Worm (Caenorhabditis elegans) whole organism, mixed stage, embryonic: ENCODE data around the gene T10D4.14.

Source experiments
- M03D4.4 ChIP-seq: sonication (generic microtip); optimal IDR thresholded peaks from 2 replicates; lab custom pipeline; 2017; ENCODE audit warnings: mild to moderate bottlenecking, missing genetic modification characterization, missing compliant biosample characterization
- blmp-1 ChIP-seq: fragments of 150-350 bp; optimal IDR thresholded peaks from 2 replicates; lab custom pipeline; 2014; ENCODE audit warnings: missing biosample characterization, missing genetic modification characterization
- cnd-1 ChIP-seq: fragments of 200-800 bp; sonication (Bioruptor generic); optimal IDR thresholded peaks from 2 replicates; lab custom pipeline; 2018; ENCODE audit warnings: mild to moderate bottlenecking, missing genetic modification characterization, missing compliant biosample characterization
- elt-3 ChIP-seq: fragments of 150-350 bp; optimal IDR thresholded peaks from 2 replicates; lab custom pipeline; 2014; ENCODE audit warnings: missing biosample characterization, missing genetic modification characterization
- lin-13 ChIP-seq: fragments of 150-350 bp; optimal IDR thresholded peaks from 2 replicates; lab custom pipeline; 2014; ENCODE audit warnings: missing biosample characterization, missing genetic modification characterization
- nhr-12 ChIP-seq: fragments of 150-350 bp; optimal IDR thresholded peaks from 2 replicates; lab custom pipeline; 2014; ENCODE audit warnings: missing biosample characterization, missing genetic modification characterization
- nhr-76 ChIP-seq: sonication (generic microtip); optimal IDR thresholded peaks from 2 replicates; lab custom pipeline; 2017; ENCODE audit warnings: missing biosample characterization, missing genetic modification characterization
- pha-4 ChIP-seq: fragments of 150-350 bp; optimal IDR thresholded peaks from 2 replicates; lab custom pipeline; 2018; ENCODE audit warnings: missing biosample characterization, missing genetic modification reagents, missing genetic modification characterization
- unc-39 ChIP-seq: fragments of 150-350 bp; optimal IDR thresholded peaks from 2 replicates; lab custom pipeline; 2014; ENCODE audit warnings: missing biosample characterization, missing genetic modification characterization
- unc-62 ChIP-seq: fragments of 150-350 bp; optimal IDR thresholded peaks from 2 replicates; lab custom pipeline; 2014; ENCODE audit warnings: missing biosample characterization, missing genetic modification reagents, missing genetic modification characterization
- ztf-11 ChIP-seq: fragments of 150-350 bp; optimal IDR thresholded peaks from 2 replicates; lab custom pipeline; 2014; ENCODE audit warnings: missing biosample characterization, missing genetic modification characterization

DNA sequence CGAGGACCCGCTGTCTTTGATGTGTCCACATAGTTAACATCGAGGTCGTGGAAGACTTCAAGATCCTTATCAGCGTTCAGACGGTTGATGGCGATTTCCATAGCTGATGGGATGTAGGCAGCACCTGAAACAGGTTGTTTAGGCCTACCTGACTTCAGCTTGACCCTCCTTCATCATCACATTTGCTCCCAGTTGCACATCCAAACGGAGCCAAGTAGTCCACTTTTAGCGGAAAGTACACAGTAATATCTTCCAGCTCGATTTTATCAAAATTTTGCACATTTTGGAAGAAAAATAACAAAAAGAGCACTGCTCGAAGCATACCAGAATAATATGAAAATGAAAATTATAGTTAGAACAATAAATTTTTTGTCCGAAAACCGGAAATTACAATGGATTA is 45.5 kb upstream of the T10D4.14 start, which contains the start of gene gcy-15:
- TF ChIP-seq lin-13 (tag; lab: Kevin White, UChicago): no peak
- no peak for TF ChIP-seq pha-4 (tag; lab: Kevin White, UChicago)
- no peak for TF ChIP-seq nhr-12 (tag; lab: Kevin White, UChicago)
- TF ChIP-seq unc-39 (tag; lab: Kevin White, UChicago): no peak
- TF ChIP-seq unc-62 (GFP tag; lab: Kevin White, UChicago): no peak
- no peak for TF ChIP-seq nhr-76 (tag; lab: Kevin White, UChicago)
- TF ChIP-seq ztf-11 (tag; lab: Kevin White, UChicago): no peak
- no peak for TF ChIP-seq M03D4.4
- no peak for TF ChIP-seq elt-3 (tag; lab: Kevin White, UChicago)
- no peak for TF ChIP-seq blmp-1 (tag; lab: Kevin White, UChicago)
- no peak for TF ChIP-seq cnd-1 (tag; lab: Kevin White, UChicago)
